Worm (Caenorhabditis elegans) whole organism, L2 larva: ENCODE measurements around the gene Y38C1BA.1.

Experiments used
- ama-1 ChIP-seq: fragments of 150-350 bp; optimal IDR thresholded peaks from 2 replicates; lab custom pipeline; 2018; ENCODE audit warnings: inconsistent platforms
- ceh-82 ChIP-seq: fragments of 150-350 bp; optimal IDR thresholded peaks from 2 replicates; lab custom pipeline; 2014; ENCODE audit warnings: missing biosample characterization, missing genetic modification characterization
- elt-1 ChIP-seq: fragments of 150-350 bp; optimal IDR thresholded peaks from 2 replicates; lab custom pipeline; 2014; ENCODE audit warnings: missing biosample characterization, missing genetic modification characterization
- elt-3 ChIP-seq: sonication (generic microtip); optimal IDR thresholded peaks from 2 replicates; lab custom pipeline; 2017; ENCODE audit warnings: missing biosample characterization, missing genetic modification characterization
- fos-1 ChIP-seq: fragments of 150-350 bp; optimal IDR thresholded peaks from 2 replicates; lab custom pipeline; 2014; ENCODE audit warnings: missing biosample characterization, missing genetic modification characterization
- gmeb-1 ChIP-seq: fragments of 150-350 bp; optimal IDR thresholded peaks from 2 replicates; lab custom pipeline; 2014; ENCODE audit warnings: missing biosample characterization, missing genetic modification characterization
- mdl-1 ChIP-seq, 2 experiments: fragments of 150-350 bp in 1 of 2; sonication (generic microtip) in 1 of 2; optimal IDR thresholded peaks; 2 replicates each; lab custom pipeline; 2017; ENCODE audit warnings: missing biosample characterization in 2 of 2, missing genetic modification characterization in 2 of 2
- nhr-25 ChIP-seq: fragments of 150-350 bp; sonication (generic microtip); optimal IDR thresholded peaks from 3 replicates; lab custom pipeline; 2014; ENCODE audit warnings: missing biosample characterization, missing genetic modification characterization
- nhr-6 ChIP-seq: fragments of 150-350 bp; optimal IDR thresholded peaks from 2 replicates; lab custom pipeline; 2014; ENCODE audit warnings: missing biosample characterization, missing genetic modification characterization

- TF ChIP-seq ceh-82 (tag; lab: Kevin White, UChicago) (no peak), mdl-1 (tag; optimal IDR thresholded peaks at IDR 0.05; lab: Kevin White, UChicago) (no peak), ama-1 (lab: Kevin White, UChicago) (no peak), elt-3 (tag; lab: Kevin White, UChicago) (no peak), nhr-6 (tag; lab: Kevin White, UChicago) (no peak), nhr-25 (tag; lab: Kevin White, UChicago) (no peak), gmeb-1 (tag; lab: Kevin White, UChicago) (no peak), elt-1 (no peak), fos-1 (tag; lab: Kevin White, UChicago) (no peak)
Measured at ce11 chrIV:1818467-1819076, 14.8 kb upstream of the Y38C1BA.1 start.
